Fruit fly (Drosophila melanogaster): Measurements from ENCODE around the gene CG18094.
A peak's percentile ranks its signal among the peaks of the same experiment; 100 is the strongest.

dm6 chr2L:19530092-19530491 is 40.0 kb downstream of the CG18094 start, which contains the start of gene CG10165:
- TF ChIP-seq dsx (GFP tag; optimal IDR thresholded peaks at IDR 0.05; ENCODE audit: poor library complexity, severe bottlenecking) (peak; percentile 61), CG1621 (tag; optimal IDR thresholded peaks at IDR 0.05) (no peak), svp (GFP tag) (no peak), OdsH (GFP tag; optimal IDR thresholded peaks at IDR 0.05) (no peak), fkh (GFP tag; optimal IDR thresholded peaks at IDR 0.05) (peak; percentile 81), lz (GFP tag; optimal IDR thresholded peaks at IDR 0.05) (no peak), Blimp-1 (GFP tag; optimal IDR thresholded peaks at IDR 0.05) (no peak), CG6854 (GFP tag; optimal IDR thresholded peaks at IDR 0.05) (no peak), CG4318 (GFP tag; optimal IDR thresholded peaks at IDR 0.05) (no peak), topi (GFP tag; optimal IDR thresholded peaks at IDR 0.05) (no peak), Hr4 (GFP tag; optimal IDR thresholded peaks at IDR 0.05) (no peak), Met (GFP tag; optimal IDR thresholded peaks at IDR 0.05) (no peak)
